Worm (Caenorhabditis elegans): ENCODE results near the gene srw-40.

The srw-40 gene

DNA sequence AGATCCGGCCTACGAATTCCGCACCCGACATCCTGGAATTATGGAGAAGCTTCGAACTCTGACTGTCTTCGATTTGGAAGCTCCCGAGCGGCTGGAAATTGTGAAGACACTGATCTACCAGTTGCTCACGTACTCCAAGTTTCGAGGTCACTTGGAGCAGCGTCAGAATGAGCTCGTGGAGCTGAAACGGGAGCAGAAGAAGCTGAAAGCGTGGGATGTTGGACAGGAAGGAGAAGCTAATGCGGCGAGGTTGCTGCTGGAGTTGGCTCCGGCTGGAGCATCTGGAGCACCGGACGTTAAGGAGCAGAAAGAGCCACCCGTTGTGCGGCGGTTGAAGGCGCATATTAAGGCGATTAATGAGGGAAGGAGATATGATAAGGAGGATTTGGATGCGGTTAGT lies 28.4 kb upstream of the srw-40 start:
- TF ChIP-seq peb-1 (tag; optimal IDR thresholded peaks at IDR 0.05) (no peak), lin-13 (GFP tag; optimal IDR thresholded peaks at IDR 0.05) (no peak), mbf-1 (tag; optimal IDR thresholded peaks at IDR 0.05) (no peak), nhr-6 (tag; optimal IDR thresholded peaks at IDR 0.05) (no peak), C34F6.9 (tag; optimal IDR thresholded peaks at IDR 0.05) (no peak), sem-4 (tag; optimal IDR thresholded peaks at IDR 0.05) (no peak), sma-3 (GFP tag; optimal IDR thresholded peaks at IDR 0.05) (no peak), aly-2 (tag; optimal IDR thresholded peaks at IDR 0.05) (no peak), egl-27 (tag; optimal IDR thresholded peaks at IDR 0.05) (no peak), skn-1 (tag; optimal IDR thresholded peaks at IDR 0.05) (no peak), ztf-1 (GFP tag; conservative IDR thresholded peaks at IDR 0.05) (no peak), ceh-16 (tag; optimal IDR thresholded peaks at IDR 0.05) (no peak)

DNA sequence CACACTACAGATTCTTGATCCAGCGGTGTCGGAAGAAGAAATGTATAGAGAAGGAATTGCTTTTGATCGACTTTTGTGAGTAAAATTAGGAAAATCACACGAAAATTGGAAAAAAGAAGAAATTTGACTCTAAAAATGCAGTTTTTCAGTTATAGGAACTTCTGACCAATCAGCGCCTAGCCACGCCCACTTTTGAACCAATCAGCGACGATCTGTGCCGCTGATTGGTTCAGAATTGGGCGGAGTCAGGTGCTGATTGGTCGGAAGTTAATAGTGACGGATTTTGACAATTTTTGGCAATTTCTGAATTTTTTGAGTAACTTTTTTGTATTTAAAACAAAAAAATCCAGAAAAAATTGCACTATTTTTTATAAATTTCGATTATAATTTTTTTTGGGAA lies 25.6 kb upstream of the srw-40 start:
- TF ChIP-seq C34F6.9 (tag; optimal IDR thresholded peaks at IDR 0.05) = no peak
- TF ChIP-seq aly-2 (tag; optimal IDR thresholded peaks at IDR 0.05) = no peak
- TF ChIP-seq ztf-1 (GFP tag; conservative IDR thresholded peaks at IDR 0.05) = no peak
- no peak for TF ChIP-seq peb-1 (tag; optimal IDR thresholded peaks at IDR 0.05)
- no peak for TF ChIP-seq blmp-1 (tag; optimal IDR thresholded peaks at IDR 0.05; ENCODE audit: insufficient read depth)
- no peak for TF ChIP-seq unc-62 (GFP tag; optimal IDR thresholded peaks at IDR 0.05)
- no peak for TF ChIP-seq F13H6.1 (tag; optimal IDR thresholded peaks at IDR 0.05)
- TF ChIP-seq fos-1 (tag; optimal IDR thresholded peaks at IDR 0.05) = no peak
- no peak for TF ChIP-seq lsy-2 (tag; optimal IDR thresholded peaks at IDR 0.05)
- no peak for TF ChIP-seq nhr-23 (tag; optimal IDR thresholded peaks at IDR 0.05)
- TF ChIP-seq lin-13 (GFP tag; optimal IDR thresholded peaks at IDR 0.05) = no peak
- no peak for TF ChIP-seq ZK546.5 (tag; optimal IDR thresholded peaks at IDR 0.05)
- no peak for TF ChIP-seq elt-3 (tag; optimal IDR thresholded peaks at IDR 0.05)
- TF ChIP-seq sem-4 (tag; optimal IDR thresholded peaks at IDR 0.05) = no peak

DNA sequence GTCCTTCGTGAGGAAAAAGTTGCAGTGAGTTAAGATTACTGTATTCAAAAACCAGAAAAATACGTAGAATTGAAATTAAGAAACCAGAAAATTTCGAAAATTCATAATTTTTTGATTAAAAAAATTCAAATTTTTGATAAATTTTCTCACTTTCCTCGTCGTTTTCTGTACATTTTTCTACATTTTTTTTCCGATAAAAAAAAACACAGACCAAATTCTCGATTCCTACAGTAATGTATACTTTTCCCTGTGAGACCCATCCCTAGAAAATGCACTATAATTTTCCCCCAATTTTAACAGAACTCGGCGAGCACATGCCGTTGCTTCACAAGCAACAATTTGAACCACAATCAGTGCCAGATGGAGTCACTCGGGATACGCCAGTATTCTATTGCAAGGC lies 24.0 kb upstream of the srw-40 start, which contains the start of gene athp-2:
Gene athp-2, plus strand, starts transcription at position 301 of the 400 bp plus-strand sequence.
- no peak for TF ChIP-seq nhr-25 (tag; optimal IDR thresholded peaks at IDR 0.05)
- no peak for TF ChIP-seq skn-1 (tag; optimal IDR thresholded peaks at IDR 0.05)
- TF ChIP-seq dmd-4 (tag; optimal IDR thresholded peaks at IDR 0.05) = no peak
- TF ChIP-seq mdl-1 (tag; optimal IDR thresholded peaks at IDR 0.05) = no peak
- no peak for TF ChIP-seq elt-3 (tag; optimal IDR thresholded peaks at IDR 0.05)
- TF ChIP-seq nhr-237 (tag; optimal IDR thresholded peaks at IDR 0.05) = no peak
- no peak for TF ChIP-seq alr-1 (tag; optimal IDR thresholded peaks at IDR 0.05)
- no peak for TF ChIP-seq fos-1 (tag; optimal IDR thresholded peaks at IDR 0.05)

DNA sequence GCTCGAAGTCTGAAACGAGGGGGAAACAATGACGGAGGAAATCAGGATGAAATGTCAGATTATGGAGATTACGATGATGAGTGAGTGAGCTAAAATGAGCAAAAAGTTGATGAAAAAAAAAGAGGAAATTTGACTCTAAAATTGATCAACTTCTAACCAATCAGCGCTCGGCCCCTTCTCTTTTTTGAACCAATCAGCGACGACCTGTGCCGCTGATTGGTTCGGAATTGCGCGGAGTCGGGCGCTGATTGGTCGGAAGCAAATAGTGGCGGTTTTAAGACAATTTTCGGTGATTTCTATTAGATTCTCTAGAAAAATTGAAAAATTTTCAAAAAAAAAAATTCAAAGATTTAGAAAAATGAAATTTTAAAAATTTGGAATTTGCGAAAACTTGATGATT lies 21.8 kb upstream of the srw-40 start:
- TF ChIP-seq sma-3 (GFP tag; optimal IDR thresholded peaks at IDR 0.05) (no peak), gmeb-1 (tag; optimal IDR thresholded peaks at IDR 0.05) (no peak), nhr-12 (tag; optimal IDR thresholded peaks at IDR 0.05) (no peak), unc-62 (GFP tag; optimal IDR thresholded peaks at IDR 0.05) (no peak), elt-1 (tag; optimal IDR thresholded peaks at IDR 0.05) (no peak), fos-1 (tag; optimal IDR thresholded peaks at IDR 0.05) (no peak), snpc-4 (tag; optimal IDR thresholded peaks at IDR 0.05) (no peak), ztf-1 (GFP tag; conservative IDR thresholded peaks at IDR 0.05) (no peak), F13H6.1 (tag; optimal IDR thresholded peaks at IDR 0.05) (no peak), nhr-6 (tag; optimal IDR thresholded peaks at IDR 0.05) (no peak), ZK546.5 (tag; optimal IDR thresholded peaks at IDR 0.05) (no peak), egl-27 (tag; optimal IDR thresholded peaks at IDR 0.05) (no peak), mdl-1 (tag; optimal IDR thresholded peaks at IDR 0.05) (no peak), nhr-237 (tag; optimal IDR thresholded peaks at IDR 0.05) (no peak), nhr-11 (tag; optimal IDR thresholded peaks at IDR 0.05) (no peak), ama-1 (optimal IDR thresholded peaks at IDR 0.05) (no peak), sma-9 (GFP tag; optimal IDR thresholded peaks at IDR 0.05) (no peak), sma-9 (tag; optimal IDR thresholded peaks at IDR 0.05) (no peak)

DNA sequence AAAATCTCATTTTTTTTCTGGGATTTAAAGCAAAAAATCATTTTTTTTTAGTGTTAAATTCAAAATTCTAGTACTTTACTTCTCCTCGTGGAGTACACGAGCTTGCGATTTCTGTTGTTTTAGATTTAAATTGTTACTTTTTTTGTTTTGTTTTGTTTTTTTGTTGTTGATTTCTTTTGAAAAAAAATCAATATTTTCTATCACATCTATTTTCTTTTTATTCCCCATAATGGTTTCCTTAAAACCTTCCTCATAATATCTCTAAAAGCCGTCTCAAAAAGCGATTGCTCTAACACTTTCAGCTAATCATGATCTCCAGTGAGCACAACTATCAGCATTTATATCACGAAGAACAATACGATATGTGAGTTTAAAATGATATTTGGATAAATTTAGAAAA lies 18.5 kb upstream of the srw-40 start, which contains the start of gene madf-3:
Gene madf-3, plus strand, starts transcription at position 301 of the 400 bp plus-strand sequence.
- no peak for TF ChIP-seq lin-39 (tag; optimal IDR thresholded peaks at IDR 0.05)
- TF ChIP-seq unc-55 (GFP tag; optimal IDR thresholded peaks at IDR 0.05) = no peak
